Worm (Caenorhabditis elegans) whole organism, L2 larva: ENCODE data around the gene klp-11.

Experiments used
- ZK546.5 ChIP-seq: sonication (generic microtip); optimal IDR thresholded peaks from 2 replicates; lab custom pipeline; 2017; ENCODE audit warnings: missing biosample characterization, missing genetic modification characterization
- aly-2 ChIP-seq: fragments of 150-350 bp; optimal IDR thresholded peaks from 2 replicates; lab custom pipeline; 2014; ENCODE audit warnings: missing biosample characterization, missing genetic modification characterization
- blmp-1 ChIP-seq: sonication (generic microtip); optimal IDR thresholded peaks from 2 replicates; lab custom pipeline; 2017; ENCODE audit warnings: missing genetic modification characterization, mild to moderate bottlenecking, missing compliant biosample characterization, antibody characterized with exemption, moderate library complexity; ENCODE audit not compliant: insufficient read depth
- ceh-82 ChIP-seq: fragments of 150-350 bp; optimal IDR thresholded peaks from 2 replicates; lab custom pipeline; 2014; ENCODE audit warnings: missing biosample characterization, missing genetic modification characterization
- elt-1 ChIP-seq: fragments of 150-350 bp; optimal IDR thresholded peaks from 2 replicates; lab custom pipeline; 2014; ENCODE audit warnings: missing biosample characterization, missing genetic modification characterization
- gmeb-1 ChIP-seq: fragments of 150-350 bp; optimal IDR thresholded peaks from 2 replicates; lab custom pipeline; 2014; ENCODE audit warnings: missing biosample characterization, missing genetic modification characterization
- lin-39 ChIP-seq: fragments of 150-350 bp; optimal IDR thresholded peaks from 2 replicates; lab custom pipeline; 2014; ENCODE audit warnings: missing biosample characterization, missing genetic modification reagents, missing genetic modification characterization
- nhr-12 ChIP-seq: fragments of 150-350 bp; optimal IDR thresholded peaks from 2 replicates; lab custom pipeline; 2014; ENCODE audit warnings: missing biosample characterization, missing genetic modification characterization
- nhr-237 ChIP-seq: fragments of 150-350 bp; optimal IDR thresholded peaks from 2 replicates; lab custom pipeline; 2014; ENCODE audit warnings: missing biosample characterization, missing genetic modification characterization
- nhr-77 ChIP-seq: fragments of 150-350 bp; optimal IDR thresholded peaks from 2 replicates; lab custom pipeline; 2014; ENCODE audit warnings: missing biosample characterization, missing genetic modification characterization
- peb-1 ChIP-seq: fragments of 150-350 bp; optimal IDR thresholded peaks from 2 replicates; lab custom pipeline; 2014; ENCODE audit warnings: missing biosample characterization, missing genetic modification characterization
- snpc-4 ChIP-seq: fragments of 150-350 bp; optimal IDR thresholded peaks from 2 replicates; lab custom pipeline; 2014; ENCODE audit warnings: missing biosample characterization, missing genetic modification characterization
- unc-62 ChIP-seq: fragments of 150-350 bp; optimal IDR thresholded peaks from 2 replicates; lab custom pipeline; 2014; ENCODE audit warnings: missing biosample characterization, missing genetic modification reagents, missing genetic modification characterization
- ztf-4 ChIP-seq: fragments of 150-350 bp; optimal IDR thresholded peaks from 2 replicates; lab custom pipeline; 2014; ENCODE audit warnings: missing biosample characterization, missing genetic modification characterization

DNA sequence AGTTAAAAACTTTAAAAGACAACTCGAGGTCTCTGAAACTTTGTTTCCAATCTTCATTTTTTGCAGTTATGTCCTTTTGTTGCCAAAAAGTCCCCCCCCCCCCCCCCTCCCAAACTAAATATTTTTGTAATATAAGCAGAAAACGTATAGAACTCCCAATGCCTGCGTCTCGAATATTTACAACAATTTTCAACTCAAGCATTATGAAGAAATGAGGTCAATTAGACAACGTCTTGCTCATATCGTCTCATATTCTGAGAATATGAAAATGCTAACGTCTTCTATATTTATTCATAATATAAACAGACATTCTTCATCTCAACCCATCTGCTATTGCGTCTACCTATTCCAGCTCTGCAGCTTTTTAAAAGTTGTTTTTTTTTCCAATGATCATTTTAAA is 43.7 kb downstream of the klp-11 start, which contains the start of gene H23L24.1:
- TF ChIP-seq ceh-82 (tag; lab: Kevin White, UChicago) (no peak), peb-1 (tag; lab: Kevin White, UChicago) (no peak), ztf-4 (no peak), blmp-1 (tag; lab: Kevin White, UChicago) (no peak), elt-1 (tag; lab: Kevin White, UChicago) (no peak), nhr-12 (tag; lab: Kevin White, UChicago) (no peak), lin-39 (tag; lab: Kevin White, UChicago) (no peak), nhr-237 (tag; lab: Kevin White, UChicago) (no peak), snpc-4 (tag; lab: Kevin White, UChicago) (no peak), nhr-77 (no peak), unc-62 (GFP tag; lab: Kevin White, UChicago) (no peak), ZK546.5 (no peak), gmeb-1 (tag; lab: Kevin White, UChicago) (no peak), aly-2 (tag; lab: Kevin White, UChicago) (no peak)
